Fruit fly (Drosophila melanogaster): ENCODE data around the gene Elal.

- TF ChIP-seq CG8478 (optimal IDR thresholded peaks at IDR 0.05): no peak
- TF ChIP-seq CTCF (optimal IDR thresholded peaks at IDR 0.05): no peak
These were observed 24.2 kb downstream of the Elal start for dm6 chr3R:24889303-24889892.
